Worm (Caenorhabditis elegans) whole organism, L3 larva: ENCODE results near the gene tig-2.

Source experiments
- ama-1 ChIP-seq: fragments of 150-350 bp; optimal IDR thresholded peaks from 2 replicates; lab custom pipeline; 2018
- jun-1 ChIP-seq: fragments of 150-350 bp; optimal IDR thresholded peaks from 2 replicates; lab custom pipeline; 2014; ENCODE audit warnings: missing biosample characterization, missing genetic modification reagents, missing genetic modification characterization
- snpc-4 ChIP-seq: fragments of 150-350 bp; optimal IDR thresholded peaks from 2 replicates; lab custom pipeline; 2014; ENCODE audit warnings: missing biosample characterization, missing genetic modification characterization
- zag-1 ChIP-seq: fragments of 150-350 bp; optimal IDR thresholded peaks from 2 replicates; lab custom pipeline; 2014; ENCODE audit warnings: missing biosample characterization, missing genetic modification characterization

DNA sequence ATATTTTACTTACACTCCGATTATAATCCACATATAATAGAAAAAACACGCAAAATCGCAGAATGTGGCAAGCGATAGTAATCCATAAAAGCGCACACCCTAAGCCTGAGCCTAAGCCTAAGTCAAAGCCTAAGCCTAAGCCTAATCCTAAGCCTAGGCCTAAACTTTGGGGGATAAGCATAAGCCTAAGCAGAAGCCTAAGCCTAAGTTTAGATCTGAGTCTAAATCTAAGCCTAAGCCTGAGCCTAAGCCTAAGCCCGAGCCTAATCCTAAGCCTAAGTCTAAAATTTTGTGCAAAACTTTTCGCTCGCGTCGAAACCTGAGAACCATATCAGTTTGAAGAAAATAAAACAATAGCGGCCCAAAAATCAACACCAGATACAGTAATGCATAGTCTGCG is 45.8 kb downstream of the tig-2 start:
- no peak for TF ChIP-seq snpc-4 (tag; lab: Kevin White, UChicago)
- TF ChIP-seq jun-1 (tag; lab: Kevin White, UChicago) = no peak
- no peak for TF ChIP-seq zag-1 (tag; lab: Kevin White, UChicago)
- no peak for TF ChIP-seq ama-1 (lab: Kevin White, UChicago)
